Fruit fly (Drosophila melanogaster) Kc167 (cell line): ENCODE results near the gene CG6168.

ENCODE experiments used
- Sin3A ChIP-seq: fragments of >200 bp; optimal IDR thresholded peaks from 2 replicates; lab custom pipeline; 2018; ENCODE audit warnings: missing external identifiers
- h ChIP-seq: fragments of >200 bp; optimal IDR thresholded peaks from 3 replicates; lab custom pipeline; 2018; ENCODE audit warnings: missing external identifiers
- ttk ChIP-seq: sonication (Bioruptor generic); optimal IDR thresholded peaks from 2 replicates; lab custom pipeline; 2017; ENCODE audit warnings: missing external identifiers

DNA sequence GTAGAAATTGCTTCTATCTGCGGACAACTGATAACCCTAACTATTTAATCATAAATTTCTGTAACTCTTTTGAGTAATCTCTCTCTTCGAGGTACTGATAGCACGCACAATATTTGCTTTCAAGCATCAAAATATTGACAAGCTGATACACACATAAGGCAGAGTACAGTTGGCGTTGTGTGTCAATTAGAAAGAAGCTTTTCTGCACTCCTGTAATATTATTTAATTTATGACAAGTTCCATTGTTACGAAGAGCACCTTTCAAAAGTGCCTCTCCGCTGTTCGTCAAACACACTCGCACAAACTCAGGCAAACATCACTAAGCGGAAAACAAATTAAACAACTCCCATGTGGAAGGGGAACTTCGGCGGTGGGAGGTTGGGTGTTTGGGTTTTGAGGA, 4.1 kb downstream of the CG6168 start:
- no peak for TF ChIP-seq ttk (lab: Kevin White, UChicago)
- TF ChIP-seq Sin3A, result no peak
- no peak for TF ChIP-seq h
